Fruit fly (Drosophila melanogaster) ovary, adult (tissue): ENCODE data around the gene Sk1.

Source experiments
- CG17801 ChIP-seq: fragments of 200-800 bp; optimal IDR thresholded peaks from 2 replicates; lab custom pipeline; 2019; ENCODE audit warnings: missing biosample characterization, mild to moderate bottlenecking, missing genetic modification characterization, moderate library complexity; ENCODE audit not compliant: partially characterized antibody

Sk1 gene

dm6 chrX:11464047-11464446 lies 21.7 kb downstream of the Sk1 start:
- no peak for TF ChIP-seq CG17801 (GFP tag; lab: Kevin White, UChicago)

- no peak for TF ChIP-seq CG17801 (GFP tag; lab: Kevin White, UChicago)
These were observed 24.4 kb downstream of the Sk1 start for dm6 chrX:11466757-11467156.

dm6 chrX:11468304-11468703 lies 26.0 kb downstream of the Sk1 start:
- TF ChIP-seq CG17801 (GFP tag; lab: Kevin White, UChicago), result no peak

dm6 chrX:11476758-11477157 lies 34.4 kb downstream of the Sk1 start, which contains the start of gene Cyp4g15:
TSS of gene Cyp4g15 (plus strand) at chrX:11477058.
- TF ChIP-seq CG17801 (GFP tag; lab: Kevin White, UChicago), result no peak

- peak; percentile 34 for TF ChIP-seq CG17801 (GFP tag; lab: Kevin White, UChicago)
These were observed 41.0 kb downstream of the Sk1 start, which contains the start of gene Uba5 for dm6 chrX:11483297-11483696. TSS of gene Uba5 (plus strand) at chrX:11483518.

- peak; percentile 80 for TF ChIP-seq CG17801 (GFP tag; lab: Kevin White, UChicago)
These were observed 42.7 kb downstream of the Sk1 start, which contains the start of gene Spase25 for dm6 chrX:11485075-11485474. TSS of gene Spase25 (plus strand) at chrX:11485250.

- TF ChIP-seq CG17801 (GFP tag; lab: Kevin White, UChicago), result no peak
These were observed 49.1 kb downstream of the Sk1 start, which contains the start of gene CG33235 for dm6 chrX:11491473-11491872. TSS of gene CG33235 (minus strand) at chrX:11491573.

- peak; percentile 40 for TF ChIP-seq CG17801 (GFP tag; lab: Kevin White, UChicago)
These were observed 49.9 kb downstream of the Sk1 start for dm6 chrX:11492205-11492604.

dm6 chrX:11492916-11493590 lies 50.7 kb downstream of the Sk1 start, which contains the start of gene Drak:
TSS of gene Drak (plus strand) at chrX:11493135.
- peak; percentile 55 for TF ChIP-seq CG17801 (GFP tag; lab: Kevin White, UChicago)

dm6 chrX:11494731-11495277 lies 52.5 kb downstream of the Sk1 start:
- TF ChIP-seq CG17801 (GFP tag; lab: Kevin White, UChicago), result peak; percentile 40

- no peak for TF ChIP-seq CG17801 (GFP tag; lab: Kevin White, UChicago)
These were observed 53.1 kb downstream of the Sk1 start for dm6 chrX:11495474-11495873.
